Worm (Caenorhabditis elegans): Measurements from ENCODE around the gene col-97.

- no peak for TF ChIP-seq fos-1 (tag; optimal IDR thresholded peaks at IDR 0.05)
- no peak for TF ChIP-seq tbx-2 (tag; optimal IDR thresholded peaks at IDR 0.05)
- no peak for TF ChIP-seq ceh-63 (GFP tag; optimal IDR thresholded peaks at IDR 0.05)
These were observed 41.9 kb downstream of the col-97 start, which contains the start of gene Y39E4A.1 for ce11 chrIII:12951362-12952228.

Measured in whole organism, L1 larva.